Worm (Caenorhabditis elegans): ENCODE measurements around the gene F09E5.11.

F09E5.11 gene

DNA sequence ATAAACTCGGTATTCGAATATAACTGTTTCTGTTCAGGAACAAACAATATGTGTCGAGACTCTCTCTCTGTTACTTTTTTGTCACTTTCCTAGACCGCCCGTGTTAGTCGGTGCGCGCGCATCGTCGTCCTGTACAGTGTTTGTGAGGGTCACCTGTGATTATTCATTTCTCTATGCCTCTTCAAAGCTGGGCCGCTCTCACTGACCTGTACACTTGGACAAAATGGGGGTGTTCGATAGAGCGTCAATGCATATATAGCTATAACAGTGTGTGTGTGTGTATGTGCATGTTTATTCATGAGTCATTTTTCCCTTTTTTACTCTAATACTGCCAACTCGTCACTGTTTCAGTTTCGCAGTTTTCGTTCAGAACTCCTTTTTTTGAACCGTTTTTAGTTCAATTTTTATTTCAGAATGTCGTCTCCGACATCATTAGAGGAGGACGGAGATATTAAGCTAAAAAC is 21.7 kb upstream of the F09E5.11 start, which contains the start of gene pkc-3 (continued):
- TF ChIP-seq F57C9.4 (tag; optimal IDR thresholded peaks at IDR 0.05) (no peak), madf-3 (GFP tag; IDR thresholded peaks at IDR 0.05) (peak; percentile 72), F52B5.7 (tag; optimal IDR thresholded peaks at IDR 0.05) (peak; percentile 53), nhr-27 (tag; optimal IDR thresholded peaks at IDR 0.05) (no peak), him-1 (tag; optimal IDR thresholded peaks at IDR 0.05) (no peak), somi-1 (GFP tag; optimal IDR thresholded peaks at IDR 0.05) (no peak), ceh-40 (GFP tag; IDR thresholded peaks at IDR 0.05) (0 out of 2 replicates have a peak, but pooled peaks have one; percentile 10), B0261.1 (tag; optimal IDR thresholded peaks at IDR 0.05) (no peak), lin-35 (GFP tag; optimal IDR thresholded peaks at IDR 0.05) (peak in 1 of 3 experiments; percentile 47), cebp-1 (GFP tag; IDR thresholded peaks at IDR 0.05) (no peak), cebp-1 (tag; optimal IDR thresholded peaks at IDR 0.05) (peak; percentile 65), ets-4 (GFP tag; optimal IDR thresholded peaks at IDR 0.05) (peak; percentile 54), unc-62 (GFP tag; optimal IDR thresholded peaks at IDR 0.05) (no peak), unc-130 (GFP tag; optimal IDR thresholded peaks at IDR 0.05) (peak; percentile 34), ztf-6 (GFP tag; IDR thresholded peaks at IDR 0.05) (no peak), Y79H2A.3 (GFP tag; conservative IDR thresholded peaks at IDR 0.05) (0 out of 2 replicates have a peak, but pooled peaks have one; percentile 33), dpl-1 (GFP tag; optimal IDR thresholded peaks at IDR 0.05) (no peak), atf-7 (tag; optimal IDR thresholded peaks at IDR 0.05) (peak; percentile 76), tlf-1 (GFP tag; optimal IDR thresholded peaks at IDR 0.05) (peak; percentile 72), hmg-1.2 (GFP tag; IDR thresholded peaks at IDR 0.05) (peak; percentile 59), sea-2 (GFP tag; IDR thresholded peaks at IDR 0.05) (no peak), ztf-25 (GFP tag; IDR thresholded peaks at IDR 0.05) (no peak), F23B12.7 (tag; optimal IDR thresholded peaks at IDR 0.05; ENCODE audit: insufficient read depth) (no peak), gei-17 (GFP tag; optimal IDR thresholded peaks at IDR 0.05) (peak; percentile 10), T07F8.4 (tag; optimal IDR thresholded peaks at IDR 0.05) (no peak), snpc-1.3 (tag; optimal IDR thresholded peaks at IDR 0.05; ENCODE audit: insufficient read depth) (peak; percentile 30), C06A6.2 (GFP tag; conservative IDR thresholded peaks at IDR 0.05) (peak; percentile 35; the same call in 1 of the 2 replicates), aptf-3 (GFP tag; IDR thresholded peaks at IDR 0.05) (no peak), fkh-3 (tag; optimal IDR thresholded peaks at IDR 0.05) (no peak), mel-28 (tag; optimal IDR thresholded peaks at IDR 0.05; ENCODE audit: borderline replicate concordance) (no peak), dpff-1 (tag; optimal IDR thresholded peaks at IDR 0.05) (peak; percentile 44), sdz-38 (tag; optimal IDR thresholded peaks at IDR 0.05) (no peak), lir-1 (GFP tag; conservative IDR thresholded peaks at IDR 0.05) (0 out of 2 replicates have a peak, but pooled peaks have one; percentile 41), B0336.3 (GFP tag; IDR thresholded peaks at IDR 0.05) (peak; percentile 92), hrde-1 (tag; optimal IDR thresholded peaks at IDR 0.05; ENCODE audit: borderline replicate concordance) (peak; percentile 3), ztf-18 (tag; optimal IDR thresholded peaks at IDR 0.05) (peak; percentile 83), ztf-3 (GFP tag; optimal IDR thresholded peaks at IDR 0.05) (no peak), nhr-120 (GFP tag; IDR thresholded peaks at IDR 0.05) (no peak), nhr-179 (tag; optimal IDR thresholded peaks at IDR 0.05) (no peak), mes-4 (tag; optimal IDR thresholded peaks at IDR 0.05) (no peak), snpc-1.1 (tag; optimal IDR thresholded peaks at IDR 0.05; ENCODE audit: insufficient read depth) (no peak), madf-8 (GFP tag; conservative IDR thresholded peaks at IDR 0.05) (no peak), die-1 (tag; optimal IDR thresholded peaks at IDR 0.05) (peak; percentile 55), B0019.2 (GFP tag; conservative IDR thresholded peaks at IDR 0.05) (no peak), athp-1 (tag; optimal IDR thresholded peaks at IDR 0.05) (peak; percentile 83), ceh-100 (GFP tag; IDR thresholded peaks at IDR 0.05) (peak; percentile 23; the same call in 1 of the 2 replicates), hmg-20 (GFP tag; IDR thresholded peaks at IDR 0.05) (0 out of 2 replicates have a peak, but pooled peaks have one; percentile 22), aptf-2 (GFP tag; conservative IDR thresholded peaks at IDR 0.05) (no peak)

Measured in whole organism, young adult.